Fruit fly (Drosophila melanogaster): ENCODE measurements around the gene Gos28.

Gos28 gene

dm6 chr3R:18621230-18621629 lies 42.3 kb upstream of the Gos28 start, which contains the start of gene CG14304:
Gene CG14304 (minus strand): TSS chr3R:18621327.
- TF ChIP-seq CG32264 (GFP tag; optimal IDR thresholded peaks at IDR 0.05), result no peak
- no peak for TF ChIP-seq dmrt93B (GFP tag; optimal IDR thresholded peaks at IDR 0.05)
- no peak for TF ChIP-seq CrebA (GFP tag; optimal IDR thresholded peaks at IDR 0.05; ENCODE audit: borderline replicate concordance)
- TF ChIP-seq sv (GFP tag; optimal IDR thresholded peaks at IDR 0.05), result no peak
- TF ChIP-seq psq (GFP tag; optimal IDR thresholded peaks at IDR 0.05), result no peak
- no peak for TF ChIP-seq ey (GFP tag; optimal IDR thresholded peaks at IDR 0.05)
- TF ChIP-seq Hr78 (GFP tag; optimal IDR thresholded peaks at IDR 0.05), result no peak
- no peak for TF ChIP-seq h (GFP tag; optimal IDR thresholded peaks at IDR 0.05)
- TF ChIP-seq Sp1 (GFP tag; optimal IDR thresholded peaks at IDR 0.05), result no peak
- no peak for TF ChIP-seq Rel (GFP tag; optimal IDR thresholded peaks at IDR 0.05)
- TF ChIP-seq Rel (tag; optimal IDR thresholded peaks at IDR 0.05), result no peak
- no peak for TF ChIP-seq brk (GFP tag; optimal IDR thresholded peaks at IDR 0.05)
- TF ChIP-seq Mio (GFP tag; optimal IDR thresholded peaks at IDR 0.05), result no peak
- no peak for TF ChIP-seq HLH106 (tag; optimal IDR thresholded peaks at IDR 0.05)
- TF ChIP-seq CG9705 (GFP tag; optimal IDR thresholded peaks at IDR 0.05), result no peak
- TF ChIP-seq pan (optimal IDR thresholded peaks at IDR 0.05), result no peak

dm6 chr3R:18624541-18624940 lies 39.0 kb upstream of the Gos28 start:
- TF ChIP-seq Hr83 (GFP tag; optimal IDR thresholded peaks at IDR 0.05; ENCODE audit: poor library complexity, severe bottlenecking) (no peak), psq (GFP tag; optimal IDR thresholded peaks at IDR 0.05) (no peak), br (GFP tag; optimal IDR thresholded peaks at IDR 0.05) (no peak), pan (optimal IDR thresholded peaks at IDR 0.05) (no peak), h (GFP tag; optimal IDR thresholded peaks at IDR 0.05) (peak; percentile 17), CrebA (GFP tag; optimal IDR thresholded peaks at IDR 0.05; ENCODE audit: borderline replicate concordance) (no peak)

- TF ChIP-seq CrebA (GFP tag; optimal IDR thresholded peaks at IDR 0.05; ENCODE audit: borderline replicate concordance), result peak; percentile 18
- TF ChIP-seq jim (GFP tag; optimal IDR thresholded peaks at IDR 0.05), result no peak
- peak; percentile 4 for TF ChIP-seq HLH106 (tag; optimal IDR thresholded peaks at IDR 0.05)
- TF ChIP-seq Myc (optimal IDR thresholded peaks at IDR 0.05), result peak; percentile 93
- TF ChIP-seq Vsx2 (GFP tag; optimal IDR thresholded peaks at IDR 0.05; ENCODE audit: partially characterized antibody), result peak; percentile 48
Observed at dm6 chr3R:18628311-18628811, 35.2 kb upstream of the Gos28 start.

- TF ChIP-seq h (GFP tag; optimal IDR thresholded peaks at IDR 0.05) (peak; percentile 12), woc (GFP tag; optimal IDR thresholded peaks at IDR 0.05) (no peak), dl (GFP tag; optimal IDR thresholded peaks at IDR 0.05; ENCODE audit: insufficient read depth in 1 of 2, partially characterized antibody in 2 of 2) (no peak), dsf (GFP tag; optimal IDR thresholded peaks at IDR 0.05; ENCODE audit: borderline replicate concordance) (no peak)
Observed at dm6 chr3R:18633099-18633498, 30.4 kb upstream of the Gos28 start.

- TF ChIP-seq CG32264 (GFP tag; optimal IDR thresholded peaks at IDR 0.05) (no peak), HLH106 (tag; optimal IDR thresholded peaks at IDR 0.05) (peak; percentile 1), Mio (GFP tag; optimal IDR thresholded peaks at IDR 0.05) (no peak)
Observed at dm6 chr3R:18639662-18640061, 23.9 kb upstream of the Gos28 start.

dm6 chr3R:18641242-18641757 lies 22.2 kb upstream of the Gos28 start, which contains the start of gene CG14301:
Gene CG14301 (minus strand): TSS chr3R:18641457.
- TF ChIP-seq usp (GFP tag; optimal IDR thresholded peaks at IDR 0.05), result no peak
- no peak for TF ChIP-seq CG9705 (GFP tag; optimal IDR thresholded peaks at IDR 0.05)
- TF ChIP-seq Dfd (GFP tag; optimal IDR thresholded peaks at IDR 0.05), result no peak
- TF ChIP-seq Sp1 (GFP tag; optimal IDR thresholded peaks at IDR 0.05), result no peak
- TF ChIP-seq h (GFP tag; optimal IDR thresholded peaks at IDR 0.05), result no peak
- no peak for TF ChIP-seq CG32264 (GFP tag; optimal IDR thresholded peaks at IDR 0.05)
- TF ChIP-seq Dif (GFP tag; optimal IDR thresholded peaks at IDR 0.05; ENCODE audit: partially characterized antibody), result no peak
- TF ChIP-seq sage (GFP tag; optimal IDR thresholded peaks at IDR 0.05), result no peak
- TF ChIP-seq jim (GFP tag; optimal IDR thresholded peaks at IDR 0.05), result no peak
- no peak for TF ChIP-seq CrebA (GFP tag; optimal IDR thresholded peaks at IDR 0.05; ENCODE audit: borderline replicate concordance)
- TF ChIP-seq br (GFP tag; optimal IDR thresholded peaks at IDR 0.05), result no peak
- no peak for TF ChIP-seq Vsx2 (GFP tag; optimal IDR thresholded peaks at IDR 0.05; ENCODE audit: partially characterized antibody)
- TF ChIP-seq Hr78 (GFP tag; optimal IDR thresholded peaks at IDR 0.05), result no peak
- no peak for TF ChIP-seq dmrt93B (GFP tag; optimal IDR thresholded peaks at IDR 0.05)
- TF ChIP-seq Hr83 (GFP tag; optimal IDR thresholded peaks at IDR 0.05; ENCODE audit: poor library complexity, severe bottlenecking), result no peak
